Worm (Caenorhabditis elegans) whole organism, L3 larva: ENCODE measurements around the gene Y57G7A.2.

ENCODE experiments used
- ceh-28 ChIP-seq: fragments of 150-350 bp; optimal IDR thresholded peaks from 2 replicates; lab custom pipeline; 2014; ENCODE audit warnings: missing biosample characterization, missing genetic modification reagents, missing genetic modification characterization
- egl-27 ChIP-seq: sonication (generic microtip); optimal IDR thresholded peaks from 4 replicates; lab custom pipeline; 2017; ENCODE audit warnings: missing biosample characterization, missing genetic modification reagents, missing genetic modification characterization
- nhr-237 ChIP-seq: fragments of 150-350 bp; optimal IDR thresholded peaks from 2 replicates; lab custom pipeline; 2014; ENCODE audit warnings: missing biosample characterization, missing genetic modification characterization
- nhr-28 ChIP-seq: fragments of 150-350 bp; optimal IDR thresholded peaks from 2 replicates; lab custom pipeline; 2014; ENCODE audit warnings: missing biosample characterization, missing genetic modification characterization
- nhr-43 ChIP-seq: sonication (generic microtip); optimal IDR thresholded peaks from 2 replicates; lab custom pipeline; 2016; ENCODE audit warnings: mild to moderate bottlenecking, missing genetic modification characterization, missing compliant biosample characterization; ENCODE audit not compliant: poor library complexity, severe bottlenecking
- snpc-4 ChIP-seq: fragments of 150-350 bp; optimal IDR thresholded peaks from 2 replicates; lab custom pipeline; 2014; ENCODE audit warnings: missing biosample characterization, missing genetic modification characterization
- unc-39 ChIP-seq: sonication (generic microtip); optimal IDR thresholded peaks from 4 replicates; lab custom pipeline; 2017; ENCODE audit warnings: missing biosample characterization, missing genetic modification characterization
- unc-62 ChIP-seq: fragments of 150-350 bp; sonication (generic microtip); optimal IDR thresholded peaks from 4 replicates; lab custom pipeline; 2014; ENCODE audit warnings: missing biosample characterization, missing genetic modification reagents, missing genetic modification characterization

- no peak for TF ChIP-seq unc-39 (tag; lab: Kevin White, UChicago)
- TF ChIP-seq ceh-28 (tag; lab: Kevin White, UChicago): no peak
- TF ChIP-seq egl-27 (tag; lab: Kevin White, UChicago): no peak
- no peak for TF ChIP-seq unc-62 (GFP tag; lab: Kevin White, UChicago)
- TF ChIP-seq nhr-43 (tag; lab: Kevin White, UChicago): no peak
- TF ChIP-seq nhr-237: no peak
- no peak for TF ChIP-seq snpc-4 (tag; lab: Kevin White, UChicago)
- TF ChIP-seq nhr-28: no peak
Observed at ce11 chrII:1338196-1338595, 42.3 kb downstream of the Y57G7A.2 start.
